Worm (Caenorhabditis elegans): ENCODE data around the gene clc-9.

clc-9 gene

DNA sequence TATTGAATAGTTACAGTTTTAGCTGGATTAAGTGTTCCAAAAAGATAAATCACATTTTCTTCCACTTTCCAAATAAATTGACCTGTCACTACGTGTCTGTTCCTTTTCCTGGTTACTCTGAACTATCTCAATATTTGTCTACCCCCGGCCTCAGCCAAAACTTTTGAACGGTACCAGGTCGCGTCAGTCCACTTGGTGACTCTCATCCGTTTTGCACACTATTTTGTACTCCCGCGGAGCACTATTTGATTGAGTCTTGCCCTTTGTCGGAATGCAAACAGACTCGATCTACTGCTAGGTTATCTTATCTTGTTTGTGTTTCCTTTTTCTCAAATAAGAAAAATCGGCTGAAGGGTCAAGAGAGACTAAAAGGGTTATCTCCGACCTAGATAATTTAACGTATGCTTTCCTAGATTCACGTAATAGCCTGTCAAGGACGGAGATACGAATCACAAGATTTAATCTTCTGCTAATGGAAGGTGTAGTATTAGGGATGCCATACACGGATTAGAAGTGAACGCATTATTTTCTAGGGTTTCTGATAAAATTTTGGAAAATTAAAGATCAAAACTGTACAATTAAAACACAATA, 7.3 kb downstream of the clc-9 start:
- TF ChIP-seq gmeb-1 (tag; optimal IDR thresholded peaks at IDR 0.05): no peak
- peak; percentile 84 for TF ChIP-seq elt-1 (tag; optimal IDR thresholded peaks at IDR 0.05)
- peak; percentile 20 for TF ChIP-seq nhr-21 (tag; optimal IDR thresholded peaks at IDR 0.05)
- no peak for TF ChIP-seq sma-9 (GFP tag; optimal IDR thresholded peaks at IDR 0.05)
- no peak for TF ChIP-seq sma-9 (tag; optimal IDR thresholded peaks at IDR 0.05)
- TF ChIP-seq ztf-1 (GFP tag; conservative IDR thresholded peaks at IDR 0.05): no peak
- no peak for TF ChIP-seq nhr-25 (tag; optimal IDR thresholded peaks at IDR 0.05)
- no peak for TF ChIP-seq ztf-4 (tag; optimal IDR thresholded peaks at IDR 0.05)
- TF ChIP-seq F13H6.1 (tag; optimal IDR thresholded peaks at IDR 0.05): peak; percentile 47
- TF ChIP-seq C34F6.9 (tag; optimal IDR thresholded peaks at IDR 0.05): no peak
- TF ChIP-seq nhr-10 (tag; optimal IDR thresholded peaks at IDR 0.05): no peak
- no peak for TF ChIP-seq aly-2 (tag; optimal IDR thresholded peaks at IDR 0.05)
- TF ChIP-seq sem-4 (tag; optimal IDR thresholded peaks at IDR 0.05): no peak
- no peak for TF ChIP-seq dmd-4 (tag; optimal IDR thresholded peaks at IDR 0.05)
- TF ChIP-seq unc-55 (GFP tag; optimal IDR thresholded peaks at IDR 0.05): no peak
- no peak for TF ChIP-seq lin-39 (tag; optimal IDR thresholded peaks at IDR 0.05)
- TF ChIP-seq ceh-16 (tag; optimal IDR thresholded peaks at IDR 0.05): peak; percentile 41

- TF ChIP-seq sem-4 (tag; optimal IDR thresholded peaks at IDR 0.05) (no peak), R02D3.7 (tag; optimal IDR thresholded peaks at IDR 0.05) (no peak), sma-3 (GFP tag; optimal IDR thresholded peaks at IDR 0.05) (no peak), C34F6.9 (tag; optimal IDR thresholded peaks at IDR 0.05) (no peak), mdl-1 (tag; optimal IDR thresholded peaks at IDR 0.05) (no peak), zag-1 (tag; optimal IDR thresholded peaks at IDR 0.05) (no peak), dmd-4 (tag; optimal IDR thresholded peaks at IDR 0.05) (no peak), gmeb-1 (tag; optimal IDR thresholded peaks at IDR 0.05) (no peak), crh-2 (tag; optimal IDR thresholded peaks at IDR 0.05) (no peak), nhr-12 (tag; optimal IDR thresholded peaks at IDR 0.05) (no peak), ama-1 (optimal IDR thresholded peaks at IDR 0.05) (no peak), ZK546.5 (tag; optimal IDR thresholded peaks at IDR 0.05) (no peak), ztf-1 (GFP tag; conservative IDR thresholded peaks at IDR 0.05) (no peak), lsy-2 (tag; optimal IDR thresholded peaks at IDR 0.05) (no peak), Y55F3AM.14 (GFP tag; optimal IDR thresholded peaks at IDR 0.05) (no peak)
Measured at ce11 chrIV:11124674-11125073, 11.9 kb downstream of the clc-9 start, which contains the start of gene spo-11. TSS of gene spo-11 (minus strand) at chrIV:11124862.

ce11 chrIV:11125200-11125599, 12.5 kb downstream of the clc-9 start:
- TF ChIP-seq sem-4 (tag; optimal IDR thresholded peaks at IDR 0.05) (peak; percentile 44), aly-2 (tag; optimal IDR thresholded peaks at IDR 0.05) (no peak), nhr-129 (tag; optimal IDR thresholded peaks at IDR 0.05) (peak; percentile 50), zag-1 (tag; optimal IDR thresholded peaks at IDR 0.05) (peak; percentile 38), lin-11 (tag; optimal IDR thresholded peaks at IDR 0.05) (peak; percentile 16), nhr-6 (tag; optimal IDR thresholded peaks at IDR 0.05) (no peak), C34F6.9 (tag; optimal IDR thresholded peaks at IDR 0.05) (no peak), unc-55 (GFP tag; optimal IDR thresholded peaks at IDR 0.05) (peak; percentile 31), ztf-1 (GFP tag; conservative IDR thresholded peaks at IDR 0.05) (no peak), lsy-2 (tag; optimal IDR thresholded peaks at IDR 0.05) (peak in 1 of 2 experiments; percentile 70), ztf-11 (tag; optimal IDR thresholded peaks at IDR 0.05) (no peak), sma-9 (GFP tag; optimal IDR thresholded peaks at IDR 0.05) (peak; percentile 1), sma-9 (tag; optimal IDR thresholded peaks at IDR 0.05) (no peak)

DNA sequence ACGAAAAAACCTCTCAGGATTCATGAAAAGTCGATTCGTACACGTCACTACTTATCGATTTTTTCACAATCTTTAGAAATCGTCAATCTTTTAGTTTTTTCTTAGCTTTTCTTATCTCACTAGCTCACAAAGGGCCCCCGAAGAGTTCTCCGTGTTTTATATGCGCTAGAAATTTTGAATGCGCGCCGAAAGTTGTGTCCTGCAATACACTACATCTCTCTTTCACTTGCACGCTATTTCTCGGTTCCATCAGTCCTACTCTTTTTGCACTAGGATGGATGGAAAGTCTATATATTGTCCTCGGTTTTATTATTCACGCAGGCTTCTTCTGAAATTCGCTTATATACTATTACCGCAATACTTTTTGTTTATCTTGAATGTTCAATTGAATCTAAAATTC, 12.9 kb downstream of the clc-9 start:
- TF ChIP-seq sma-9 (GFP tag; optimal IDR thresholded peaks at IDR 0.05) (no peak), sma-9 (tag; optimal IDR thresholded peaks at IDR 0.05) (no peak), unc-55 (GFP tag; optimal IDR thresholded peaks at IDR 0.05) (peak; percentile 27), nhr-23 (tag; optimal IDR thresholded peaks at IDR 0.05) (no peak), nhr-237 (tag; optimal IDR thresholded peaks at IDR 0.05) (no peak), unc-62 (GFP tag; optimal IDR thresholded peaks at IDR 0.05) (no peak), peb-1 (tag; optimal IDR thresholded peaks at IDR 0.05) (no peak), nhr-129 (tag; optimal IDR thresholded peaks at IDR 0.05) (peak; percentile 24), skn-1 (tag; optimal IDR thresholded peaks at IDR 0.05) (no peak), gmeb-1 (tag; optimal IDR thresholded peaks at IDR 0.05) (peak; percentile 64), lin-11 (tag; optimal IDR thresholded peaks at IDR 0.05) (no peak)

ce11 chrIV:11126004-11126027, 13.1 kb downstream of the clc-9 start, which contains the start of gene swsn-4:
TSS of gene swsn-4 (plus strand) at chrIV:11126024.
- TF ChIP-seq blmp-1 (tag; optimal IDR thresholded peaks at IDR 0.05; ENCODE audit: insufficient read depth) (no peak), lin-39 (tag; optimal IDR thresholded peaks at IDR 0.05) (no peak), nhr-21 (tag; optimal IDR thresholded peaks at IDR 0.05) (no peak), nhr-237 (tag; optimal IDR thresholded peaks at IDR 0.05) (no peak)
